Fruit fly (Drosophila melanogaster): Measurements from ENCODE around the gene RpS17.

dm6 chr3L:9471151-9471903 is 41.7 kb upstream of the RpS17 start:
- no peak for TF ChIP-seq pan (optimal IDR thresholded peaks at IDR 0.05)
- TF ChIP-seq usp (GFP tag; optimal IDR thresholded peaks at IDR 0.05), result no peak
- TF ChIP-seq psq (optimal IDR thresholded peaks at IDR 0.05), result no peak
- no peak for TF ChIP-seq Dll (optimal IDR thresholded peaks at IDR 0.05)

Data from whole organism.